Fruit fly (Drosophila melanogaster) whole organism: Measurements from ENCODE around the gene CG14414.

Experiments used
- CG8478 ChIP-seq: fragments of >200 bp; optimal IDR thresholded peaks from 2 replicates; lab custom pipeline; 2018; ENCODE audit warnings: inconsistent platforms
- pan ChIP-seq: fragments of >200 bp; optimal IDR thresholded peaks from 2 replicates; lab custom pipeline; 2017
- psq ChIP-seq: fragments of >200 bp; optimal IDR thresholded peaks from 2 replicates; lab custom pipeline; 2017

DNA sequence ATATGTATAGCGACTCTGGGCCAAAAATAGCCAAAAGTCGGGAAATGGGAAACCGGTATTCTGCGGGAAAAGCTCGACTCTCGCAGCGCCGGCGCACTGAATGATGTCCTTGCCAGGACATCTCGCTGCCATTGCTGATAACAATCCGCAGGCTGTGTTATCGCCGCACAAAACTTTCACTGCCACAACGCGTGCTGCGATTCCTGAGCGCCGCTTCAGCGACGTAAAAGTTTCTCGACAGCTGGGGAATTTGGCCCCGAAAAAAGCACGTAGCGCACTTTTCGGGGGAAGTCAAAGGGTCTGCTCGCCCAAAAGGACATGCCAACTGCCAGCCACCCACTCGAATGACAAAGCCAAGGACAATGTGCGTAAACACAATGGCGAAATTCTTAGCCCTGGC, 19.0 kb downstream of the CG14414 start:
- no peak for TF ChIP-seq psq (lab: Kevin White, UChicago)
- no peak for TF ChIP-seq CG8478 (lab: Kevin White, UChicago)
- no peak for TF ChIP-seq pan (lab: Kevin White, UChicago)
